Worm (Caenorhabditis elegans) whole organism, mixed stage, embryonic: ENCODE results near the gene ncs-4.

Experiments
- M03D4.4 ChIP-seq: sonication (generic microtip); optimal IDR thresholded peaks from 2 replicates; lab custom pipeline; 2017; ENCODE audit warnings: mild to moderate bottlenecking, missing genetic modification characterization, missing compliant biosample characterization
- bed-3 ChIP-seq: fragments of 200-800 bp; sonication (Bioruptor generic); optimal IDR thresholded peaks from 3 replicates; lab custom pipeline; 2018; ENCODE audit warnings: mild to moderate bottlenecking, missing genetic modification characterization, moderate library complexity, missing compliant biosample characterization
- blmp-1 ChIP-seq: fragments of 150-350 bp; optimal IDR thresholded peaks from 2 replicates; lab custom pipeline; 2014; ENCODE audit warnings: missing biosample characterization, missing genetic modification characterization
- ceh-39 ChIP-seq: fragments of 150-350 bp; optimal IDR thresholded peaks from 2 replicates; lab custom pipeline; 2014; ENCODE audit warnings: missing biosample characterization, missing genetic modification characterization
- ceh-43 ChIP-seq: fragments of 200-800 bp; sonication (Bioruptor generic); optimal IDR thresholded peaks from 2 replicates; lab custom pipeline; 2018; ENCODE audit warnings: mild to moderate bottlenecking, missing genetic modification characterization, moderate library complexity, missing compliant biosample characterization
- ces-1 ChIP-seq: fragments of 150-350 bp; optimal IDR thresholded peaks from 2 replicates; lab custom pipeline; 2014; ENCODE audit warnings: missing biosample characterization, missing genetic modification reagents, missing genetic modification characterization
- cnd-1 ChIP-seq: fragments of 200-800 bp; sonication (Bioruptor generic); optimal IDR thresholded peaks from 2 replicates; lab custom pipeline; 2018; ENCODE audit warnings: mild to moderate bottlenecking, missing genetic modification characterization, missing compliant biosample characterization
- drap-1 ChIP-seq: fragments of 200-800 bp; sonication (Bioruptor generic); optimal IDR thresholded peaks from 3 replicates; lab custom pipeline; 2018; ENCODE audit warnings: mild to moderate bottlenecking, missing genetic modification characterization, missing compliant biosample characterization
- elt-1 ChIP-seq: sonication (generic microtip); optimal IDR thresholded peaks from 2 replicates; lab custom pipeline; 2017; ENCODE audit warnings: missing genetic modification characterization, mild to moderate bottlenecking, missing compliant biosample characterization, antibody characterized with exemption, moderate library complexity, borderline replicate concordance; ENCODE audit not compliant: insufficient read depth
- elt-3 ChIP-seq: fragments of 150-350 bp; optimal IDR thresholded peaks from 2 replicates; lab custom pipeline; 2014; ENCODE audit warnings: missing biosample characterization, missing genetic modification characterization
- flh-1 ChIP-seq: fragments of 200-800 bp; sonication (Bioruptor generic); optimal IDR thresholded peaks from 2 replicates; lab custom pipeline; 2018; ENCODE audit warnings: mild to moderate bottlenecking, missing genetic modification characterization, moderate library complexity, missing compliant biosample characterization
- ham-2 ChIP-seq: fragments of 200-800 bp; sonication (Bioruptor generic); optimal IDR thresholded peaks from 2 replicates; lab custom pipeline; 2018; ENCODE audit warnings: mild to moderate bottlenecking, missing genetic modification characterization, missing compliant biosample characterization
- lin-13 ChIP-seq: fragments of 150-350 bp; optimal IDR thresholded peaks from 2 replicates; lab custom pipeline; 2014; ENCODE audit warnings: missing biosample characterization, missing genetic modification characterization
- lin-32 ChIP-seq: fragments of 200-800 bp; sonication (Bioruptor generic); optimal IDR thresholded peaks from 2 replicates; lab custom pipeline; 2018; ENCODE audit warnings: mild to moderate bottlenecking, missing genetic modification characterization, missing compliant biosample characterization
- lsy-2 ChIP-seq: fragments of 150-350 bp; optimal IDR thresholded peaks from 2 replicates; lab custom pipeline; 2014; ENCODE audit warnings: missing biosample characterization, missing genetic modification characterization
- mab-5 ChIP-seq: fragments of 150-350 bp; optimal IDR thresholded peaks from 2 replicates; lab custom pipeline; 2014; ENCODE audit warnings: missing biosample characterization, missing genetic modification characterization
- mep-1 ChIP-seq: fragments of 150-350 bp; optimal IDR thresholded peaks from 2 replicates; lab custom pipeline; 2017; ENCODE audit warnings: missing biosample characterization, missing genetic modification reagents, missing genetic modification characterization, inconsistent platforms
- mls-2 ChIP-seq: sonication (generic microtip); optimal IDR thresholded peaks from 2 replicates; lab custom pipeline; 2016; ENCODE audit warnings: mild to moderate bottlenecking, missing genetic modification characterization, moderate library complexity, missing compliant biosample characterization
- nhr-12 ChIP-seq: fragments of 150-350 bp; optimal IDR thresholded peaks from 2 replicates; lab custom pipeline; 2014; ENCODE audit warnings: missing biosample characterization, missing genetic modification characterization
- nhr-2 ChIP-seq: fragments of 150-350 bp; optimal IDR thresholded peaks from 2 replicates; lab custom pipeline; 2014; ENCODE audit warnings: missing biosample characterization, missing genetic modification characterization
- nhr-237 ChIP-seq: fragments of 150-350 bp; optimal IDR thresholded peaks from 2 replicates; lab custom pipeline; 2014; ENCODE audit warnings: missing biosample characterization, missing genetic modification characterization
- snpc-4 ChIP-seq: fragments of 150-350 bp; optimal IDR thresholded peaks from 2 replicates; lab custom pipeline; 2014; ENCODE audit warnings: missing biosample characterization, missing genetic modification characterization
- sptf-1 ChIP-seq: sonication (generic microtip); optimal IDR thresholded peaks from 2 replicates; lab custom pipeline; 2017; ENCODE audit warnings: mild to moderate bottlenecking, missing genetic modification characterization, moderate library complexity, missing compliant biosample characterization
- tbx-8 ChIP-seq: fragments of 200-800 bp; sonication (Bioruptor generic); optimal IDR thresholded peaks from 2 replicates; lab custom pipeline; 2018; ENCODE audit warnings: mild to moderate bottlenecking, missing genetic modification characterization, moderate library complexity, missing compliant biosample characterization
- unc-39 ChIP-seq: fragments of 150-350 bp; optimal IDR thresholded peaks from 2 replicates; lab custom pipeline; 2014; ENCODE audit warnings: missing biosample characterization, missing genetic modification characterization
- unc-62 ChIP-seq: fragments of 150-350 bp; optimal IDR thresholded peaks from 2 replicates; lab custom pipeline; 2014; ENCODE audit warnings: missing biosample characterization, missing genetic modification reagents, missing genetic modification characterization
- zip-8 ChIP-seq: fragments of 150-350 bp; optimal IDR thresholded peaks from 2 replicates; lab custom pipeline; 2014; ENCODE audit warnings: missing biosample characterization, missing genetic modification characterization
- ztf-11 ChIP-seq: fragments of 150-350 bp; optimal IDR thresholded peaks from 2 replicates; lab custom pipeline; 2014; ENCODE audit warnings: missing biosample characterization, missing genetic modification characterization

The ncs-4 gene

DNA sequence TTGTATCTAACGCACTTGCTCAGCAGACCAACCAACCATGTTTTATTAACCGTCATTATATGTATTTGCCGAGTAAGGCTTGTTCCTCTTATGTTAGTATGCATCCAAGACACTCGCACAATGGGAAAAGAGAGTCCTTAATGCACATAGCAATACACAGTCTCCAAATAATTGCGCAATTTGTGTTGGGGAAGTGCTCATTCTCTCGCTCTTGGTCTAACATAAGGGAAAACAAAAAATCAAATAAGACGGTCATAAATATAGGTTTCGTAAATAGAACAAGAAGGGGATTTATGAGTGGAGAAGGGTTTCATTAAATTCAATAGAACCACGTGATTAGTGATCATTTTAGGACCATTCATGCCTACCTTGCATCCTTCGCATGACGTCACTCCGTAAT lies 27.2 kb downstream of the ncs-4 start:
- TF ChIP-seq bed-3 (GFP tag; lab: Kevin White, UChicago), result no peak
- peak; percentile 80 for TF ChIP-seq zip-8 (tag; lab: Kevin White, UChicago)
- TF ChIP-seq, all 35 proteins: peak for 1

DNA sequence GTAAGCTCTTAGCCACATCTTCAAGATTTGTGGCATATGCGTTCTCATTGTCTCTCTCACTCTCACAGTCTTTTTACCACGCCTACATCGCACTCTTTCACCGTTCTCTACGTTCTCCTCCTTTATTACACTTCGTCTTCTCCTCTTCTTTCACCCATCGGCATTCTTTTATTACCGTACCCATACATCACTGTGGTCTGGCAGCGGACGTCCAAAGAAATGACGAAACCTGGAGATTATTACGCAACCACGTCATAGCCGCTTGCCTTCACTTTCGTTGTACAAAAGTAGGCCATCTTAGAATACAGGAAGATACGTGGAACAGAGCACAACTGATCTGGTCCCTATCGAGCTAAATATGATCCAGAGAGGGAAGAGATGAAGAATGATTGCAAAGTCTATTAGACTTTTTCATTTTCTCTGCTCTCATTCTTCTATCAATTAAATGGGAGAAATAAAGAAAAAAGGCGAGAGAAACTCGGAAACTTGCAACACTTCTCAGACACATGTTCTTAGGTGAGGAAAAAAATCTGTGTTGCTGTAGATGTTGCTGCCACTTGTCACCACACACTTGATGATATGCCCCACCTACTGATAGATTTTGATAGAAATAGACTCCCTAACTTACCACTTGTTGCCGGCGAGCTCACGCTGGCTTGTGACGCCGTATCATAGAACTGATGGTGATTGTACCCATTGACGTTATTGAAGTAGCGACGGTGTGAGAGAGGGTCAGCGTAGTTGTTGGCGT lies 28.2 kb downstream of the ncs-4 start:
- no peak for TF ChIP-seq unc-39
- no peak for TF ChIP-seq ces-1 (GFP tag; lab: Kevin White, UChicago)
- no peak for TF ChIP-seq ceh-43 (GFP tag; lab: Kevin White, UChicago)
- TF ChIP-seq M03D4.4 (tag; lab: Kevin White, UChicago), result no peak
- peak; percentile 94 for TF ChIP-seq zip-8 (tag; lab: Kevin White, UChicago)
- peak; percentile 24 for TF ChIP-seq ztf-11 (tag; lab: Kevin White, UChicago)
- TF ChIP-seq blmp-1 (tag; lab: Kevin White, UChicago), result peak; percentile 53
- TF ChIP-seq ceh-39 (tag; lab: Kevin White, UChicago), result peak; percentile 58
- TF ChIP-seq nhr-2, result peak; percentile 70
- TF ChIP-seq mep-1 (tag; lab: Kevin White, UChicago), result peak; percentile 0
- peak; percentile 85 for TF ChIP-seq unc-62
- peak; percentile 40 for TF ChIP-seq ham-2 (GFP tag; lab: Kevin White, UChicago)
- TF ChIP-seq lin-13 (tag; lab: Kevin White, UChicago), result no peak
- no peak for TF ChIP-seq tbx-8 (GFP tag; lab: Kevin White, UChicago)
- TF ChIP-seq mls-2 (tag; lab: Kevin White, UChicago), result peak; percentile 21
- peak; percentile 72 for TF ChIP-seq lsy-2 (tag; lab: Kevin White, UChicago)
- peak; percentile 57 for TF ChIP-seq cnd-1 (tag; lab: Kevin White, UChicago)
- peak; percentile 21 for TF ChIP-seq sptf-1 (tag; lab: Kevin White, UChicago)

DNA sequence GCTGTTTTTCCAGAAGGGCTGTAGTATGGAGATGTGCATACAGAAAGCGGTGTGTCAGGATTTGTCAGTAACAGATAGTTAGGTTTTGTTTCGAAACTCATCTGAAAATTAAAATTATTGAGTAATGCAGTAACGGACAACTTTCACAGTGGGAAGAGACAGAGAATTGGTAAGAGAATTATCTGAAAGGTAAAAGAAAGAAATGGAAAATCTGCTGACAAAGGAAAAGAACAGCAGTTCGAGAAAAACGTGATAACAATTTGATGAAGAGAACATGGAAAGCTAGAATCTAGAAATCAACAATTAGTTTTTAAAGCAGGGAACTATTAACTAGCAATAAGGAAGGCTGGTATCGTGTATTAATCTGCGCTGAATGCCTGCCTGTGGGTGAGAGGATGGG lies 29.0 kb downstream of the ncs-4 start, which contains the start of gene sex-1:
sex-1 (minus strand) TSS at position 101 of the 400 bp plus-strand sequence.
- peak; percentile 11 for TF ChIP-seq elt-1 (tag; lab: Kevin White, UChicago)
- no peak for TF ChIP-seq mab-5

DNA sequence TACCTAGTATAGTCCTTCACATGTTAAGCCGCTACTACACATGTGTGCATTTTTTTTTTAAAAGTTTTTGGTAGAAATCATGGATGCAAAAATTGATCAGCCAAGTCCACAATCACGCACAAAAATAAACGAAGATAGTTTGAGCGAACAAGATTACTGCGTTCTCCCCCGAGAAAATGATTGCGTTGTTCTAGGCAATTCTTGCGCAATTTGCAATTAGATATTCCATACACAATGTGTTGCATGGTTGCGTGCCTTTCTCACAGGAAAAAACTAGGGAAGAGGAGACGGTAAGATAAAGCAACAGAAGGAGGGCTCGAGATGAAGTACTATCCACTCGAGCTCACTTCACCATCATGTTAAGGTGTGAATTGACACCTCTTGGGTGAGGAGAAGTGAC lies 29.7 kb downstream of the ncs-4 start:
- TF ChIP-seq zip-8 (tag; lab: Kevin White, UChicago) (peak; percentile 96), ceh-39 (tag; lab: Kevin White, UChicago) (no peak), blmp-1 (tag; lab: Kevin White, UChicago) (no peak), lsy-2 (tag; lab: Kevin White, UChicago) (no peak), ztf-11 (tag; lab: Kevin White, UChicago) (no peak), lin-32 (GFP tag; lab: Kevin White, UChicago) (no peak), nhr-2 (peak; percentile 71)

DNA sequence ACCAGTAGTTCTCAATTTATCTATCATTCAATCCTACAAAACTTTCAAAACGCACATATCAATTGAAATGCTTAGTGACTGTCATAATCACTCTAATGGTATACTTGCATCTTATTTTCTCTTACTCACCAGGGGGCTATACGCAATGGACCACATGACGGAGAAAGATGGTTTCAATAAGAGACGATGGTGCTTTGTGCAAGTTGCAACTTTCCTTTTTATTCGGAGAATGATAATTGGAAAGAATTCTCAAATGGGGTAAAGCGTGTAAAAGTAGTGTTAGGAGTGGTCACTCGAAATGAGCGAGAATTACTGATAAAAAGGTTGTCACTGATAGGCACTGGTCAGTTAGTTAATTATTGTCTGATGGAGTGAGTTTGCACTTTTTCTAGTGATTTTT lies 32.2 kb downstream of the ncs-4 start:
- TF ChIP-seq elt-3 (tag; lab: Kevin White, UChicago) (no peak), mab-5 (no peak), drap-1 (GFP tag; lab: Kevin White, UChicago) (no peak)
- TF ChIP-seq, all 35 proteins: peak for 0

DNA sequence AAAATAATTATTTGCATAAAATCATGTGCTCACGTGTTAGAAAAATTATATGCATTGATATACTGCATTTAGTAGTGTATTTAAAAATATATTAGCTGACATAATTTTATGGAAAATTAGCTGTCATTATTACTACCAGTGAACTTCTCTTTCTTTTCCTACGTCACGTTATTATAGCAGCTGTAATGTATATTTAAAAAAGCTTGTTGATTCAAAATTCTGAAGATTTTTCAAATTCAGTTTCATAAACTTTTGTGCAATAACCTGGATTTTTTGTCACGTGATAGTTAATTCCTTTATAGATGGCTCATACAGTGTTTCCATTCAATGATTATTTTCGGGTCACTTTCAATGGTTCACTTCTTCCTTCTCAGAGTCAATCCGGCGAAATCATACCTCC lies 36.1 kb downstream of the ncs-4 start, which contains the start of gene F44A6.3:
F44A6.3 (plus strand) TSS at position 301 of the 400 bp plus-strand sequence.
- TF ChIP-seq flh-1 (GFP tag; lab: Kevin White, UChicago), result no peak
- no peak for TF ChIP-seq nhr-12
- no peak for TF ChIP-seq mab-5
- TF ChIP-seq nhr-237, result no peak
- TF ChIP-seq tbx-8 (GFP tag; lab: Kevin White, UChicago), result no peak
- TF ChIP-seq mls-2 (tag; lab: Kevin White, UChicago), result no peak
- TF ChIP-seq ztf-11 (tag; lab: Kevin White, UChicago), result no peak
- TF ChIP-seq snpc-4 (tag; lab: Kevin White, UChicago), result no peak
- TF ChIP-seq, all 35 proteins: peak for 0
